Fruit fly (Drosophila melanogaster) whole organism, prepupa: ENCODE measurements around the gene lsn.

Experiments
- Blimp-1 ChIP-seq: fragments of 200-800 bp; sonication (Bioruptor generic); optimal IDR thresholded peaks from 3 replicates; lab custom pipeline; 2017; ENCODE audit warnings: missing biosample characterization, missing genetic modification characterization, mild to moderate bottlenecking, moderate library complexity, missing genetic modification reagents
- CG10631 ChIP-seq: fragments of 200-800 bp; sonication (Bioruptor generic); optimal IDR thresholded peaks from 2 replicates; lab custom pipeline; 2016; ENCODE audit warnings: missing biosample characterization, missing genetic modification characterization
- CG11294 ChIP-seq: fragments of 200-800 bp; sonication (Bioruptor generic); IDR thresholded peaks from 2 replicates; pipeline ENCODE4 v1.3.6; 2022; ENCODE audit warnings: missing biosample characterization, missing genetic modification characterization
- CG11762 ChIP-seq: fragments of 200-800 bp; sonication (Bioruptor generic); optimal IDR thresholded peaks from 3 replicates; lab custom pipeline; 2016; ENCODE audit warnings: missing biosample characterization, missing genetic modification characterization; ENCODE audit not compliant: insufficient read depth
- CG11902 ChIP-seq: fragments of 200-800 bp; sonication (Bioruptor generic); optimal IDR thresholded peaks from 3 replicates; lab custom pipeline; 2016; ENCODE audit warnings: missing biosample characterization, missing genetic modification characterization
- CG15336 ChIP-seq: fragments of 200-800 bp; sonication (Bioruptor generic); IDR thresholded peaks from 2 replicates; pipeline ENCODE4 v1.3.6; 2022; ENCODE audit warnings: missing biosample characterization, missing genetic modification characterization
- CG1621 ChIP-seq: fragments of 200-800 bp; sonication (Bioruptor generic); optimal IDR thresholded peaks from 3 replicates; lab custom pipeline; 2018; ENCODE audit warnings: missing biosample characterization, mild to moderate bottlenecking, missing genetic modification characterization
- CG16779 ChIP-seq: fragments of 200-800 bp; sonication (Bioruptor generic); optimal IDR thresholded peaks from 3 replicates; lab custom pipeline; 2017; ENCODE audit warnings: missing biosample characterization, mild to moderate bottlenecking, missing genetic modification characterization
- CG3032 ChIP-seq: fragments of 200-800 bp; optimal IDR thresholded peaks from 2 replicates; lab custom pipeline; 2019; ENCODE audit warnings: missing biosample characterization, mild to moderate bottlenecking, missing genetic modification characterization, moderate library complexity
- CG31627 ChIP-seq: fragments of 200-800 bp; sonication (Bioruptor generic); optimal IDR thresholded peaks from 3 replicates; lab custom pipeline; 2016; ENCODE audit warnings: missing biosample characterization, missing genetic modification characterization
- CG32006 ChIP-seq: fragments of 200-800 bp; sonication (Bioruptor generic); optimal IDR thresholded peaks from 3 replicates; lab custom pipeline; 2017; ENCODE audit warnings: missing biosample characterization, mild to moderate bottlenecking, missing genetic modification characterization
- CG34406 ChIP-seq: fragments of 200-800 bp; sonication (Bioruptor generic); optimal IDR thresholded peaks from 3 replicates; lab custom pipeline; 2016; ENCODE audit warnings: missing biosample characterization, missing genetic modification characterization
- CG3919 ChIP-seq: fragments of 200-800 bp; sonication (Bioruptor generic); optimal IDR thresholded peaks from 3 replicates; lab custom pipeline; 2016; ENCODE audit warnings: missing biosample characterization, missing genetic modification characterization
- CG4318 ChIP-seq: fragments of 200-800 bp; sonication (Bioruptor generic); optimal IDR thresholded peaks from 3 replicates; lab custom pipeline; 2017; ENCODE audit warnings: missing biosample characterization, mild to moderate bottlenecking, missing genetic modification characterization
- CG6276 ChIP-seq: fragments of 200-800 bp; sonication (Bioruptor generic); optimal IDR thresholded peaks from 2 replicates; lab custom pipeline; 2017; ENCODE audit warnings: missing biosample characterization, mild to moderate bottlenecking, missing genetic modification characterization
- CG6792 ChIP-seq: fragments of 200-800 bp; sonication (Bioruptor generic); optimal IDR thresholded peaks from 3 replicates; lab custom pipeline; 2016; ENCODE audit warnings: missing biosample characterization, missing genetic modification characterization
- CG6808 ChIP-seq: fragments of 200-800 bp; sonication (Bioruptor generic); optimal IDR thresholded peaks from 3 replicates; lab custom pipeline; 2017; ENCODE audit warnings: missing biosample characterization, missing genetic modification characterization, mild to moderate bottlenecking, moderate library complexity, missing genetic modification reagents
- CG7368 ChIP-seq: fragments of 200-800 bp; sonication (Bioruptor generic); optimal IDR thresholded peaks from 3 replicates; lab custom pipeline; 2016; ENCODE audit warnings: missing biosample characterization, missing genetic modification characterization
- CG8632 ChIP-seq: fragments of 200-800 bp; sonication (Bioruptor generic); optimal IDR thresholded peaks from 3 replicates; lab custom pipeline; 2016; ENCODE audit warnings: missing biosample characterization, missing genetic modification characterization
- CG9139 ChIP-seq: fragments of 200-800 bp; sonication (Bioruptor generic); optimal IDR thresholded peaks from 3 replicates; lab custom pipeline; 2017; ENCODE audit warnings: missing biosample characterization, mild to moderate bottlenecking, missing genetic modification characterization
- Eip78C ChIP-seq: fragments of 200-800 bp; sonication (Bioruptor generic); peaks from one replicate; lab custom pipeline; 2016; ENCODE audit warnings: missing biosample characterization, missing genetic modification characterization
- Eip93F ChIP-seq: fragments of 200-800 bp; sonication (Bioruptor generic); optimal IDR thresholded peaks from 2 replicates; lab custom pipeline; 2016; ENCODE audit warnings: missing biosample characterization, mild to moderate bottlenecking, missing genetic modification characterization
- Ets21C ChIP-seq: fragments of 200-800 bp; sonication (Bioruptor generic); optimal IDR thresholded peaks from 3 replicates; lab custom pipeline; 2016; ENCODE audit warnings: missing biosample characterization, missing genetic modification characterization
- Ets96B ChIP-seq: fragments of 200-800 bp; optimal IDR thresholded peaks from 2 replicates; lab custom pipeline; 2019; ENCODE audit warnings: missing biosample characterization, mild to moderate bottlenecking, missing genetic modification characterization, moderate library complexity
- Gug ChIP-seq: fragments of 200-800 bp; sonication (Bioruptor generic); IDR thresholded peaks from 2 replicates; pipeline ENCODE4 v1.3.6; 2022; ENCODE audit warnings: missing biosample characterization, missing genetic modification characterization
- Hr38 ChIP-seq: sonication (Bioruptor generic); optimal IDR thresholded peaks from 2 replicates; lab custom pipeline; 2016; ENCODE audit warnings: missing biosample characterization, missing genetic modification characterization
- Hr4 ChIP-seq: fragments of 200-800 bp; sonication (Bioruptor generic); optimal IDR thresholded peaks from 3 replicates; lab custom pipeline; 2016; ENCODE audit warnings: missing biosample characterization, missing genetic modification characterization
- Lpt ChIP-seq: fragments of 200-800 bp; sonication (Bioruptor generic); optimal IDR thresholded peaks from 3 replicates; lab custom pipeline; 2016; ENCODE audit warnings: missing biosample characterization, missing genetic modification characterization
- Met ChIP-seq: fragments of 200-800 bp; sonication (Bioruptor generic); optimal IDR thresholded peaks from 3 replicates; lab custom pipeline; 2016; ENCODE audit warnings: missing biosample characterization, missing genetic modification characterization
- OdsH ChIP-seq: fragments of 200-800 bp; sonication (Bioruptor generic); optimal IDR thresholded peaks from 3 replicates; lab custom pipeline; 2016; ENCODE audit warnings: missing biosample characterization, missing genetic modification characterization
- Smox ChIP-seq: fragments of 200-800 bp; sonication (Bioruptor generic); optimal IDR thresholded peaks from 3 replicates; lab custom pipeline; 2016; ENCODE audit warnings: missing biosample characterization, missing genetic modification characterization
- Sox102F ChIP-seq: fragments of 200-800 bp; sonication (Bioruptor generic); optimal IDR thresholded peaks from 2 replicates; lab custom pipeline; 2016; ENCODE audit warnings: missing biosample characterization, mild to moderate bottlenecking, missing genetic modification characterization
- Sox14 ChIP-seq: fragments of 200-800 bp; sonication (Bioruptor generic); optimal IDR thresholded peaks from 3 replicates; lab custom pipeline; 2016; ENCODE audit warnings: missing biosample characterization, missing genetic modification characterization
- Sox15 ChIP-seq: fragments of 200-800 bp; sonication (Bioruptor generic); optimal IDR thresholded peaks from 3 replicates; lab custom pipeline; 2016; ENCODE audit warnings: missing biosample characterization, missing genetic modification characterization
- achi ChIP-seq: fragments of 200-800 bp; sonication (Bioruptor generic); optimal IDR thresholded peaks from 3 replicates; lab custom pipeline; 2016; ENCODE audit warnings: missing biosample characterization, missing genetic modification characterization
- acj6 ChIP-seq: fragments of 200-800 bp; sonication (Bioruptor generic); optimal IDR thresholded peaks from 3 replicates; lab custom pipeline; 2016; ENCODE audit warnings: missing biosample characterization, missing genetic modification characterization
- cyc ChIP-seq: fragments of 200-800 bp; sonication (Bioruptor generic); optimal IDR thresholded peaks from 3 replicates; lab custom pipeline; 2016; ENCODE audit warnings: missing biosample characterization, missing genetic modification characterization
- fd85E ChIP-seq: fragments of 200-800 bp; sonication (Bioruptor generic); optimal IDR thresholded peaks from 3 replicates; lab custom pipeline; 2016; ENCODE audit warnings: missing biosample characterization, missing genetic modification characterization
- fkh ChIP-seq: fragments of 200-800 bp; sonication (Bioruptor generic); optimal IDR thresholded peaks from 3 replicates; lab custom pipeline; 2017; ENCODE audit warnings: missing biosample characterization, mild to moderate bottlenecking, missing genetic modification characterization, moderate library complexity
- lz ChIP-seq: fragments of 200-800 bp; sonication (Bioruptor generic); optimal IDR thresholded peaks from 3 replicates; lab custom pipeline; 2016; ENCODE audit warnings: missing biosample characterization, missing genetic modification characterization
- net ChIP-seq: fragments of 200-800 bp; sonication (Bioruptor generic); optimal IDR thresholded peaks from 3 replicates; lab custom pipeline; 2016; ENCODE audit warnings: missing biosample characterization, missing genetic modification characterization
- pdm3 ChIP-seq: fragments of 200-800 bp; sonication (Bioruptor generic); optimal IDR thresholded peaks from 3 replicates; lab custom pipeline; 2016; ENCODE audit warnings: missing biosample characterization, missing genetic modification characterization
- spab ChIP-seq: fragments of 200-800 bp; sonication (Bioruptor generic); optimal IDR thresholded peaks from 2 replicates; lab custom pipeline; 2017; ENCODE audit warnings: missing biosample characterization, mild to moderate bottlenecking, missing genetic modification characterization, missing genetic modification reagents
- ss ChIP-seq, 2 experiments: fragments of 200-800 bp; sonication (Bioruptor generic); optimal IDR thresholded peaks; 2 replicates in 1 of 2; 3 replicates in 1 of 2; lab custom pipeline; 2017 to 2018; ENCODE audit warnings: mild to moderate bottlenecking in 2 of 2, missing biosample characterization in 2 of 2, missing genetic modification characterization in 2 of 2, moderate library complexity in 1 of 2
- vri ChIP-seq: fragments of 200-800 bp; sonication (Bioruptor generic); optimal IDR thresholded peaks from 3 replicates; lab custom pipeline; 2016; ENCODE audit warnings: missing biosample characterization, mild to moderate bottlenecking, missing genetic modification characterization

The lsn gene

DNA sequence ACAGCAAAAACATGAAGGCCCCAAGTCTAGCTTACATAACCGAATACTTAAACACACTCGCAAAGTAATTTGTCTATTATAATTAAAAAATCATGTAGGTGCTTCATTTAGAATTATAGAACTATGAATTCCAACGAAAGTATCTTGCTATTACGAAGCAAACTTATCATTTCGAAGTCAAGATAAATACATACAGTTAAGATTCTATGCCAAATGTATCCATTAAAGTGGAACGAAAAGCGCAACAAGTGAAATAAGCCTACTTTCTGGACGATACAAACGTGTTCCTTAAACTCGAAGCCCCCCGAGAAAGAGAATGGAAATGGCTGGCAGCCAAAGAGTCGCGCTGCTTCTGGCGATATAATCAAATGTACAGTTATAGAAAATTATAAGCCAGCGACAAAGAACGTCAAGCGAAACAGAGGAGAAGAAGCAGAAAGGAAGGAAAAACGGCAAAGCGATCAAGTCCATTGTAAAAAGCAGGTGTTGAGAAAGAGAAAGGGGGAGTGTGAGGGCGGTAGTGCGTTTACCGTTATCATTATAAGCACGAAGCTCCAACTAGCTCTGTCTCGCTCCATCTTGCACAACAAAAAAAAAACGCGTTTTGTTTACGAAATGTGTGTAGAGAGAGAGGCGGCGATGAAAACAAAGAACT lies 12.3 kb upstream of the lsn start (continued):
- TF ChIP-seq ss (GFP tag; optimal IDR thresholded peaks at IDR 0.05; lab: Kevin White, UChicago): peak; percentile 15 to 21
- TF ChIP-seq acj6 (GFP tag; lab: Kevin White, UChicago): peak; percentile 23
- TF ChIP-seq Hr4 (GFP tag; lab: Kevin White, UChicago): peak; percentile 11
- TF ChIP-seq Hr38 (GFP tag; lab: Kevin White, UChicago): no peak
- no peak for TF ChIP-seq Sox102F (GFP tag; lab: Kevin White, UChicago)
- TF ChIP-seq CG7368 (GFP tag; lab: Kevin White, UChicago): no peak
- no peak for TF ChIP-seq CG1621 (tag; lab: Kevin White, UChicago)
- no peak for TF ChIP-seq CG9139 (GFP tag; lab: Kevin White, UChicago)
- peak; percentile 30 for TF ChIP-seq Ets96B (tag; lab: Kevin White, UChicago)
- peak; percentile 3 for TF ChIP-seq Lpt
- TF ChIP-seq CG10631 (GFP tag; lab: Kevin White, UChicago): peak; percentile 30
- TF ChIP-seq CG31627 (GFP tag; lab: Kevin White, UChicago): no peak
- TF ChIP-seq OdsH (GFP tag; lab: Kevin White, UChicago): no peak
- TF ChIP-seq net: no peak
- peak; percentile 72 for TF ChIP-seq Eip78C
- no peak for TF ChIP-seq Met (GFP tag; lab: Kevin White, UChicago)
- TF ChIP-seq lz: no peak
- no peak for TF ChIP-seq CG3032 (tag; lab: Kevin White, UChicago)
- TF ChIP-seq CG15336 (GFP tag; lab: Robert Waterston, UW): 0 out of 2 replicates have a peak, but pooled peaks have one; percentile 15
- peak; percentile 40 for TF ChIP-seq vri (GFP tag; lab: Kevin White, UChicago)
- no peak for TF ChIP-seq Sox15 (GFP tag; lab: Kevin White, UChicago)
- no peak for TF ChIP-seq CG4318
- no peak for TF ChIP-seq CG34406 (GFP tag; lab: Kevin White, UChicago)
- no peak for TF ChIP-seq CG11902 (GFP tag; lab: Kevin White, UChicago)
- no peak for TF ChIP-seq CG11294 (GFP tag; lab: Robert Waterston, UW)
- TF ChIP-seq Eip93F (GFP tag; lab: Kevin White, UChicago): no peak
- peak; percentile 13 for TF ChIP-seq CG3919 (GFP tag; lab: Kevin White, UChicago)
- no peak for TF ChIP-seq CG6792 (GFP tag; lab: Kevin White, UChicago)
- peak; percentile 21 for TF ChIP-seq CG6276 (GFP tag; lab: Kevin White, UChicago)

DNA sequence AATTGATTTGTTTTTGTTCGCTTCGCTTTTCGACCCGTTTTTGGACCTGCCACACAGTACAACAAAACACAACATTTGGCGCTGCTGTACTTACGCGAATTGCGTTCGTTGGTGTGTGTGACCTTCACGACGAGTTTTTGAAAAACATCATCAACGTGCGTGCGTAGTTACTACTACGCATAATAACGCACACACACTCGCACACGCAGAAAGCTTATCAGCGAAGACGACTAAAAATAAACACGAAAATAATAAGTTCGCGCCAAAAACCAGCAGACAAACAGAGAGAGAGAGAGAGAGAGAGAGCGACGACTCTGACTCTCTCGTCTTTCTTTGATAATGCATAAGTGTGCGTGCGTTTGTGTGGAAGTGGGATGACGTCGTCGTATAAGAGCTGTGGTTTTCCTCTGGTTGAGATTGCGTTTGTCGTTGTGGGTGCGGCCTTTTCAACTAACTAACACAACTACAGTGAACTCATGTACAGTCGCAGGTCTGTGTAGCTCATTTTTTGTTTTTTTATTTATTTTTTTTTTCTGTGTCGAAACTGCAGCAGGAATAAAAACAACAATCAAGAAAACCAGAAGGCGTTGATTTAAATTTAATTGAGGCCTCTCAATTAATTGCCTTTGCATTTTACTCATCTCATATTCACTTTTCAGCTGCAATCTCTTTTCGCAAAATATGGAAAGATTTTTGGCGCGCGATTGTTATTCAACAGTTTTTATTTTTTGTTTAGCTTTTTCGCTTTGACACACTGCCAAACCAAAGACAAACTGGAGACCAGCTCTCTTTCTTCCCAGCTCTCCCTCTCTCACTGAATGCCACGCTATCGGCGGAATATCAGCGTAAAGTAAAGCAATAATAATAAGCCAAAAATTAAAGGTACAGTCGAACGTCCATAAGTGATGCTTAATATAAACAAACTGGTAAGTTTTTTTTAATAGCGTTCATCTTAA lies 11.1 kb upstream of the lsn start:
- TF ChIP-seq vri (GFP tag; lab: Kevin White, UChicago) (peak; percentile 82), fkh (GFP tag; lab: Kevin White, UChicago) (peak; percentile 90), fd85E (GFP tag; lab: Kevin White, UChicago) (peak; percentile 51), spab (peak; percentile 58), CG7368 (GFP tag; lab: Kevin White, UChicago) (peak; percentile 35), CG15336 (GFP tag; lab: Robert Waterston, UW) (peak; percentile 67), CG10631 (GFP tag; lab: Kevin White, UChicago) (no peak), Ets21C (no peak), net (peak; percentile 43), CG32006 (GFP tag; lab: Kevin White, UChicago) (no peak), CG16779 (tag; lab: Kevin White, UChicago) (peak; percentile 42), achi (peak; percentile 6), CG6276 (GFP tag; lab: Kevin White, UChicago) (peak; percentile 46), CG11902 (GFP tag; lab: Kevin White, UChicago) (no peak), pdm3 (peak; percentile 38), CG6808 (GFP tag; lab: Kevin White, UChicago) (peak; percentile 70), Hr4 (GFP tag; lab: Kevin White, UChicago) (peak; percentile 29), CG8632 (GFP tag; lab: Kevin White, UChicago) (peak; percentile 61), cyc (GFP tag; lab: Kevin White, UChicago) (peak; percentile 6), CG11762 (peak; percentile 69), Hr38 (GFP tag; lab: Kevin White, UChicago) (no peak), Gug (GFP tag; lab: Robert Waterston, UW) (no peak), Blimp-1 (GFP tag; lab: Kevin White, UChicago) (peak; percentile 15), Lpt (peak; percentile 64), Sox14 (GFP tag; lab: Kevin White, UChicago) (peak; percentile 38), CG3032 (tag; lab: Kevin White, UChicago) (peak; percentile 16), Sox102F (GFP tag; lab: Kevin White, UChicago) (peak; percentile 52), Smox (GFP tag; lab: Kevin White, UChicago) (peak; percentile 11), OdsH (GFP tag; lab: Kevin White, UChicago) (peak; percentile 3), Eip78C (peak; percentile 79)
